Fruit fly (Drosophila melanogaster): ENCODE data around the gene CG33272.

Gene CG33272

DNA sequence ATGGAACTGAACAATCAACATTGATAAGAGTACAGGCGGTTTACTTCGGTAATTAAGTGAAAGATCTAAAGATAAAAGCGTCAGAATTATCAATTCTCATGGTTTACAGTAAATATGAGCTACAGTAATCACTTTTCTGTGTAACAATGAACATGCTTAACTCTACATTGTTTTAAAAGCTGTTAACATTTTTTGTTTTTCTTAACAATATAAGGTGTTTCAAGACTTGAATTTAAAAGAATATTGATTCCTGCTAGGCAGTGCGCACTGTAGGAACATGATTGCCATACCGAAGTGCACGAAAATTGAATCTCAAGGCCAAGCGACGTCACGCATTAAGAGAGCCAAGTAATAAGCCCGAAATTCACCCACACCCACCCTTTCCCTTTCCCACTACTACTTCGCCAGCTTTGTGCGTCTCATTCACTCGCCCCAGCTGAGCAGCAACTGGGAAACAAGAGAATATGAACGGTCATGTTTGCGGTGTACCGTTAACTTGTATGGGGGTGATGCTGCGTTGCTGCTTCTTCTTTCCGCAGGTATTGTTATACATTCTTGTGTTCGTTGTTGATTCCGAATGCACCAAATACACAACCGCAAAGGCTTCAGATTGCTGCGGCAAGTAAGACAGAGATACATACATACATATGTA is 19.0 kb downstream of the CG33272 start (continued):
- TF ChIP-seq Doc3 (GFP tag; IDR thresholded peaks at IDR 0.05; ENCODE audit: partially characterized antibody) (no peak), Mrtf (GFP tag; IDR thresholded peaks at IDR 0.05) (no peak; the same call in 2 of the 3 replicates), CG18476 (GFP tag; optimal IDR thresholded peaks at IDR 0.05) (no peak), klu (GFP tag; IDR thresholded peaks at IDR 0.05) (no peak; the same call in 1 of the 2 replicates), Dad (GFP tag; optimal IDR thresholded peaks at IDR 0.05) (no peak), CG9215 (GFP tag; IDR thresholded peaks at IDR 0.05) (no peak), CG12391 (tag; optimal IDR thresholded peaks at IDR 0.05) (peak; percentile 54), MTF-1 (GFP tag; optimal IDR thresholded peaks at IDR 0.05; ENCODE audit: borderline replicate concordance) (no peak), CG6254 (GFP tag; optimal IDR thresholded peaks at IDR 0.05) (no peak), CG15514 (GFP tag; optimal IDR thresholded peaks at IDR 0.05) (peak; percentile 50), tap (tag; optimal IDR thresholded peaks at IDR 0.05) (peak; percentile 58), scrt (GFP tag; optimal IDR thresholded peaks at IDR 0.05) (peak; percentile 28), CG4282 (GFP tag; optimal IDR thresholded peaks at IDR 0.05) (no peak), Poxn (GFP tag; IDR thresholded peaks at IDR 0.05) (no peak), Neu2 (GFP tag; optimal IDR thresholded peaks at IDR 0.05; ENCODE audit: borderline replicate concordance) (no peak), repo (GFP tag; optimal IDR thresholded peaks at IDR 0.05) (peak; percentile 17), fd3F (GFP tag; optimal IDR thresholded peaks at IDR 0.05) (peak; percentile 65), Camta (GFP tag; optimal IDR thresholded peaks at IDR 0.05) (peak; percentile 25), CG31224 (GFP tag; IDR thresholded peaks at IDR 0.05) (peak; percentile 37; the same call in 1 of the 2 replicates), Xrp1 (GFP tag; IDR thresholded peaks at IDR 0.05) (peak; percentile 76), slou (GFP tag; optimal IDR thresholded peaks at IDR 0.05) (no peak), CG17328 (GFP tag; IDR thresholded peaks at IDR 0.05) (peak; percentile 68), CG30403 (GFP tag; optimal IDR thresholded peaks at IDR 0.05) (peak; percentile 69), Xbp1 (GFP tag; optimal IDR thresholded peaks at IDR 0.05) (peak; percentile 66), CG1832 (GFP tag; optimal IDR thresholded peaks at IDR 0.05) (peak; percentile 21), PHDP (tag; optimal IDR thresholded peaks at IDR 0.05) (peak; percentile 75), wek (GFP tag; optimal IDR thresholded peaks at IDR 0.05) (no peak), CG13287 (GFP tag; IDR thresholded peaks at IDR 0.05; ENCODE audit: partially characterized antibody) (no peak), CG11695 (GFP tag; IDR thresholded peaks at IDR 0.05) (peak; percentile 52), peb (GFP tag; IDR thresholded peaks at IDR 0.05) (0 out of 2 replicates have a peak, but pooled peaks have one; percentile 12), Jarid2 (GFP tag; optimal IDR thresholded peaks at IDR 0.05) (no peak), wor (GFP tag; IDR thresholded peaks at IDR 0.05) (0 out of 2 replicates have a peak, but pooled peaks have one; percentile 14), Pdp1 (GFP tag; optimal IDR thresholded peaks at IDR 0.05) (peak; percentile 33 to 50), CG10321 (GFP tag; IDR thresholded peaks at IDR 0.05) (no peak), NC2β (GFP tag; optimal IDR thresholded peaks at IDR 0.05) (no peak), Gug (GFP tag; IDR thresholded peaks at IDR 0.05) (peak; percentile 57; the same call in 3 of the 4 replicates), dmrt99B (tag; optimal IDR thresholded peaks at IDR 0.05) (peak; percentile 67), nom (GFP tag; optimal IDR thresholded peaks at IDR 0.05) (peak; percentile 5), CG13894 (tag; optimal IDR thresholded peaks at IDR 0.05) (no peak), CG4617 (GFP tag; optimal IDR thresholded peaks at IDR 0.05; ENCODE audit: borderline replicate concordance) (no peak), Side (GFP tag; optimal IDR thresholded peaks at IDR 0.05) (peak; percentile 49), vvl (GFP tag; IDR thresholded peaks at IDR 0.05) (peak; percentile 60), CG32772 (GFP tag; IDR thresholded peaks at IDR 0.05) (peak; percentile 58; the same call in 1 of the 2 replicates), corto (GFP tag; optimal IDR thresholded peaks at IDR 0.05) (peak; percentile 52), Nf-YB (GFP tag; optimal IDR thresholded peaks at IDR 0.05) (no peak), Myb (GFP tag; optimal IDR thresholded peaks at IDR 0.05) (peak; percentile 17), Hr39 (optimal IDR thresholded peaks at IDR 0.05) (no peak), Ada2b (GFP tag; IDR thresholded peaks at IDR 0.05) (peak; percentile 73), jigr1 (GFP tag; IDR thresholded peaks at IDR 0.05) (no peak)
